Worm (Caenorhabditis elegans): Measurements from ENCODE around the gene clec-142.

ce11 chrII:8230976-8231375 is 47.5 kb upstream of the clec-142 start, which contains the start of gene M110.9:
- TF ChIP-seq lin-35 (GFP tag; optimal IDR thresholded peaks at IDR 0.05), result no peak
- TF ChIP-seq ama-1 (optimal IDR thresholded peaks at IDR 0.05), result no peak
- no peak for TF ChIP-seq ama-1 (GFP tag; optimal IDR thresholded peaks at IDR 0.05)
- no peak for TF ChIP-seq F37B4.10 (GFP tag; IDR thresholded peaks at IDR 0.05)
- TF ChIP-seq egrh-3 (GFP tag; IDR thresholded peaks at IDR 0.05), result no peak
- no peak for TF ChIP-seq C06A6.2 (GFP tag; conservative IDR thresholded peaks at IDR 0.05)

Data from whole organism, young adult.